Worm (Caenorhabditis elegans) whole organism, L1 larva: ENCODE results near the gene kbp-4.

Source experiments
- C34B4.2 ChIP-seq: sonication (generic microtip); optimal IDR thresholded peaks from 2 replicates; lab custom pipeline; 2017; ENCODE audit warnings: mild to moderate bottlenecking, missing genetic modification characterization, missing compliant biosample characterization
- F16B12.6 ChIP-seq: fragments of 150-350 bp; optimal IDR thresholded peaks from 2 replicates; lab custom pipeline; 2014; ENCODE audit warnings: missing biosample characterization, missing genetic modification characterization
- Y116A8C.19 ChIP-seq: sonication (generic microtip); optimal IDR thresholded peaks from 2 replicates; lab custom pipeline; 2016; ENCODE audit warnings: missing compliant biosample characterization, missing genetic modification characterization, borderline replicate concordance
- aly-2 ChIP-seq: fragments of 150-350 bp; optimal IDR thresholded peaks from 2 replicates; lab custom pipeline; 2014; ENCODE audit warnings: missing biosample characterization, missing genetic modification characterization
- blmp-1 ChIP-seq: fragments of 150-350 bp; optimal IDR thresholded peaks from 2 replicates; lab custom pipeline; 2014; ENCODE audit warnings: missing biosample characterization, missing genetic modification characterization
- ceh-82 ChIP-seq, 3 experiments: fragments of 150-350 bp in 1 of 3; sonication (generic microtip) in 2 of 3; optimal IDR thresholded peaks; 2 replicates each; lab custom pipeline; 2014 to 2017; ENCODE audit warnings: missing biosample characterization in 3 of 3, missing genetic modification characterization in 3 of 3
- dpl-1 ChIP-seq, 3 experiments: fragments of 150-350 bp in 2 of 3; sonication (generic microtip) in 1 of 3; optimal IDR thresholded peaks; 2 replicates each; lab custom pipeline; 2014 to 2017; ENCODE audit warnings: missing biosample characterization in 3 of 3, missing genetic modification characterization in 3 of 3, missing genetic modification reagents in 3 of 3
- dsc-1 ChIP-seq: sonication (generic microtip); optimal IDR thresholded peaks from 2 replicates; lab custom pipeline; 2016; ENCODE audit warnings: mild to moderate bottlenecking, missing genetic modification characterization, missing compliant biosample characterization
- efl-1 ChIP-seq, 4 experiments: fragments of 150-350 bp; optimal IDR thresholded peaks in 3 of 4; peaks in 1 of 4; 1 replicate in 1 of 4; 2 replicates in 3 of 4; lab custom pipeline; 2014; ENCODE audit warnings: missing biosample characterization in 2 of 4, missing genetic modification characterization in 2 of 4, missing genetic modification reagents in 2 of 4
- egl-13 ChIP-seq: sonication (generic microtip); optimal IDR thresholded peaks from 2 replicates; lab custom pipeline; 2016; ENCODE audit warnings: missing genotype, missing genetic modification reagents, missing genetic modification characterization, missing compliant biosample characterization
- elt-2 ChIP-seq: sonication (generic microtip); optimal IDR thresholded peaks from 2 replicates; lab custom pipeline; 2016; ENCODE audit warnings: missing genetic modification characterization, mild to moderate bottlenecking, inconsistent platforms, missing compliant biosample characterization, missing genetic modification reagents
- elt-3 ChIP-seq, 6 experiments: fragments of 150-350 bp in 1 of 6; sonication (generic microtip); optimal IDR thresholded peaks; 2 replicates each; lab custom pipeline; 2017 to 2018; ENCODE audit warnings: missing biosample characterization in 6 of 6, missing genetic modification characterization in 6 of 6, inconsistent platforms in 1 of 6
- grh-1 ChIP-seq: fragments of 200-800 bp; sonication (Bioruptor generic); IDR thresholded peaks from 2 replicates; pipeline ENCODE4 v1.3.6; 2022; ENCODE audit warnings: missing genetic modification reagents, missing genetic modification characterization, missing compliant biosample characterization
- jun-1 ChIP-seq: fragments of 150-350 bp; optimal IDR thresholded peaks from 2 replicates; lab custom pipeline; 2014; ENCODE audit warnings: missing biosample characterization, missing genetic modification reagents, missing genetic modification characterization
- lin-13 ChIP-seq: fragments of 150-350 bp; optimal IDR thresholded peaks from 2 replicates; lab custom pipeline; 2014; ENCODE audit warnings: missing biosample characterization, missing genetic modification reagents, missing genetic modification characterization
- lin-35 ChIP-seq, 2 experiments: fragments of 150-350 bp; optimal IDR thresholded peaks; 2 replicates each; lab custom pipeline; 2014; ENCODE audit warnings: missing biosample characterization in 2 of 2, missing genetic modification characterization in 2 of 2, missing genetic modification reagents in 2 of 2
- lsy-2 ChIP-seq, 2 experiments: fragments of 150-350 bp; optimal IDR thresholded peaks; 2 replicates each; lab custom pipeline; 2014; ENCODE audit warnings: missing biosample characterization in 2 of 2, missing genetic modification characterization in 2 of 2
- mab-9 ChIP-seq: fragments of 200-800 bp; sonication (Bioruptor generic); IDR thresholded peaks from 2 replicates; pipeline ENCODE4 v1.3.6; 2022; ENCODE audit warnings: missing genetic modification reagents, missing genetic modification characterization, missing compliant biosample characterization
- mdl-1 ChIP-seq, 2 experiments: fragments of 150-350 bp; optimal IDR thresholded peaks; 2 replicates each; lab custom pipeline; 2014 to 2017; ENCODE audit warnings: missing biosample characterization in 2 of 2, missing genetic modification characterization in 2 of 2, inconsistent platforms in 1 of 2
- mef-2 ChIP-seq: fragments of 150-350 bp; optimal IDR thresholded peaks from 2 replicates; lab custom pipeline; 2014; ENCODE audit warnings: missing biosample characterization, missing genetic modification characterization
- mep-1 ChIP-seq: fragments of 150-350 bp; optimal IDR thresholded peaks from 2 replicates; lab custom pipeline; 2014; ENCODE audit warnings: missing biosample characterization, missing genetic modification characterization
- nhr-12 ChIP-seq: sonication (generic microtip); optimal IDR thresholded peaks from 2 replicates; lab custom pipeline; 2017; ENCODE audit warnings: missing biosample characterization, missing genetic modification characterization
- nhr-19 ChIP-seq: fragments of 200-800 bp; sonication (Bioruptor generic); conservative IDR thresholded peaks from 2 replicates; pipeline ENCODE4 v1.3.6; 2022; ENCODE audit warnings: missing genetic modification characterization, missing compliant biosample characterization
- nhr-47 ChIP-seq: sonication (generic microtip); optimal IDR thresholded peaks from 2 replicates; lab custom pipeline; 2016; ENCODE audit warnings: mild to moderate bottlenecking, missing genetic modification characterization, moderate library complexity, missing compliant biosample characterization
- nhr-77 ChIP-seq: fragments of 150-350 bp; optimal IDR thresholded peaks from 2 replicates; lab custom pipeline; 2014; ENCODE audit warnings: missing biosample characterization, missing genetic modification characterization
- nhr-85 ChIP-seq: sonication (generic microtip); peaks from one replicate; lab custom pipeline; 2016; ENCODE audit warnings: missing genetic modification characterization, inconsistent platforms, missing compliant biosample characterization
- nhr-90 ChIP-seq: sonication (generic microtip); optimal IDR thresholded peaks from 2 replicates; lab custom pipeline; 2016; ENCODE audit warnings: mild to moderate bottlenecking, missing genetic modification characterization, missing compliant biosample characterization; ENCODE audit not compliant: poor library complexity
- pag-3 ChIP-seq: sonication (generic microtip); optimal IDR thresholded peaks from 2 replicates; lab custom pipeline; 2017; ENCODE audit warnings: missing genetic modification characterization, mild to moderate bottlenecking, missing compliant biosample characterization, antibody characterized with exemption, borderline replicate concordance; ENCODE audit not compliant: insufficient read depth
- rnt-1 ChIP-seq: sonication (generic microtip); optimal IDR thresholded peaks from 2 replicates; lab custom pipeline; 2016; ENCODE audit warnings: mild to moderate bottlenecking, missing genetic modification characterization, moderate library complexity, missing compliant biosample characterization
- snpc-4 ChIP-seq: fragments of 150-350 bp; optimal IDR thresholded peaks from 2 replicates; lab custom pipeline; 2014; ENCODE audit warnings: missing biosample characterization, missing genetic modification characterization
- snu-23 ChIP-seq: sonication (generic microtip); optimal IDR thresholded peaks from 2 replicates; lab custom pipeline; 2016; ENCODE audit warnings: missing genetic modification characterization, missing compliant biosample characterization
- sptf-1 ChIP-seq: fragments of 150-350 bp; optimal IDR thresholded peaks from 2 replicates; lab custom pipeline; 2014; ENCODE audit warnings: missing biosample characterization, missing genetic modification characterization
- unc-130 ChIP-seq: fragments of 150-350 bp; optimal IDR thresholded peaks from 2 replicates; lab custom pipeline; 2017; ENCODE audit warnings: missing biosample characterization, missing genetic modification characterization, inconsistent platforms
- unc-86 ChIP-seq: sonication (generic microtip); optimal IDR thresholded peaks from 2 replicates; lab custom pipeline; 2016; ENCODE audit warnings: missing genetic modification characterization, missing compliant biosample characterization
- vab-15 ChIP-seq: sonication (generic microtip); optimal IDR thresholded peaks from 2 replicates; lab custom pipeline; 2017; ENCODE audit warnings: missing genotype, mild to moderate bottlenecking, missing genetic modification characterization, missing compliant biosample characterization
- xbp-1 ChIP-seq: sonication (generic microtip); optimal IDR thresholded peaks from 2 replicates; lab custom pipeline; 2016; ENCODE audit warnings: missing genetic modification characterization, missing compliant biosample characterization
- zip-4 ChIP-seq: fragments of 200-800 bp; sonication (Bioruptor generic); optimal IDR thresholded peaks from 2 replicates; lab custom pipeline; 2018; ENCODE audit warnings: mild to moderate bottlenecking, missing genetic modification characterization, moderate library complexity, missing compliant biosample characterization
- ztf-11 ChIP-seq, 2 experiments: sonication (generic microtip); optimal IDR thresholded peaks; 2 replicates each; lab custom pipeline; 2016 to 2017; ENCODE audit warnings: missing genetic modification characterization in 2 of 2, missing biosample characterization in 1 of 2, missing compliant biosample characterization in 1 of 2

Gene kbp-4

ce11 chrIII:1102908-1103307, 22.2 kb downstream of the kbp-4 start, which contains the start of gene exc-6:
Gene exc-6, plus strand, starts transcription at chrIII:1103208.
- no peak for TF ChIP-seq mef-2
- no peak for TF ChIP-seq vab-15 (tag; lab: Kevin White, UChicago)
- no peak for TF ChIP-seq nhr-19 (GFP tag; lab: Robert Waterston, UW)
- no peak for TF ChIP-seq unc-130 (tag; lab: Kevin White, UChicago)
- no peak for TF ChIP-seq Y116A8C.19 (tag; lab: Kevin White, UChicago)
- TF ChIP-seq F16B12.6, result no peak
- no peak for TF ChIP-seq C34B4.2
- TF ChIP-seq lin-13 (GFP tag; lab: Kevin White, UChicago), result no peak
- TF ChIP-seq blmp-1 (tag; lab: Kevin White, UChicago), result no peak
- TF ChIP-seq pag-3, result no peak
- no peak for TF ChIP-seq unc-86
- no peak for TF ChIP-seq sptf-1 (tag; lab: Kevin White, UChicago)
- no peak for TF ChIP-seq dsc-1 (tag; lab: Kevin White, UChicago)
- TF ChIP-seq mab-9 (GFP tag; lab: Robert Waterston, UW), result no peak
- TF ChIP-seq nhr-12 (tag; lab: Kevin White, UChicago), result no peak

- peak; percentile 42 for TF ChIP-seq elt-2 (tag; lab: Kevin White, UChicago)
- no peak for TF ChIP-seq nhr-77 (tag; lab: Kevin White, UChicago)
- peak in 1 of 6 experiments; percentile 72 for TF ChIP-seq elt-3 (tag; optimal IDR thresholded peaks at IDR 0.05; lab: Kevin White, UChicago)
- TF ChIP-seq blmp-1 (tag; lab: Kevin White, UChicago), result peak; percentile 22
- no peak for TF ChIP-seq jun-1 (tag; lab: Kevin White, UChicago)
Observed at ce11 chrIII:1115793-1116516, 35.3 kb downstream of the kbp-4 start, which contains the start of the genes F58B6.1 and acsd-1. Gene F58B6.1, minus strand, starts transcription at chrIII:1115925. Gene acsd-1, plus strand, starts transcription at chrIII:1116466.

- no peak for TF ChIP-seq ztf-11 (tag; optimal IDR thresholded peaks at IDR 0.05; lab: Kevin White, UChicago)
- no peak for TF ChIP-seq grh-1 (GFP tag; lab: Robert Waterston, UW)
- no peak for TF ChIP-seq nhr-19 (GFP tag; lab: Robert Waterston, UW)
- no peak for TF ChIP-seq snpc-4 (tag; lab: Kevin White, UChicago)
- peak; percentile 58 for TF ChIP-seq nhr-85 (tag; lab: Kevin White, UChicago)
- peak; percentile 31 for TF ChIP-seq snu-23 (GFP tag; lab: Kevin White, UChicago)
- TF ChIP-seq aly-2 (tag; lab: Kevin White, UChicago), result no peak
- TF ChIP-seq lsy-2 (tag; optimal IDR thresholded peaks at IDR 0.05; lab: Kevin White, UChicago), result peak in 1 of 2 experiments; percentile 49
- peak; percentile 7 for TF ChIP-seq elt-2 (tag; lab: Kevin White, UChicago)
- peak in 1 of 2 experiments; percentile 33 for TF ChIP-seq efl-1 (optimal IDR thresholded peaks at IDR 0.05; lab: Kevin White, UChicago)
- TF ChIP-seq efl-1 (GFP tag; optimal IDR thresholded peaks at IDR 0.05 in 1 of 2; lab: Kevin White, UChicago), result peak in 1 of 2 experiments; percentile 90
- peak in 1 of 2 experiments; percentile 16 for TF ChIP-seq mdl-1 (tag; optimal IDR thresholded peaks at IDR 0.05; lab: Kevin White, UChicago)
- TF ChIP-seq zip-4 (GFP tag; lab: Kevin White, UChicago), result no peak
- TF ChIP-seq nhr-47, result peak; percentile 25
- no peak for TF ChIP-seq xbp-1 (tag; lab: Kevin White, UChicago)
- TF ChIP-seq vab-15 (tag; lab: Kevin White, UChicago), result no peak
- TF ChIP-seq mep-1 (tag; lab: Kevin White, UChicago), result peak; percentile 50
- TF ChIP-seq egl-13 (tag; lab: Kevin White, UChicago), result no peak
- TF ChIP-seq nhr-90 (tag; lab: Kevin White, UChicago), result peak; percentile 37
- peak in 1 of 3 experiments; percentile 15 for TF ChIP-seq ceh-82 (tag; optimal IDR thresholded peaks at IDR 0.05; lab: Kevin White, UChicago)
- peak in 1 of 2 experiments; percentile 46 for TF ChIP-seq lin-35 (GFP tag; optimal IDR thresholded peaks at IDR 0.05; lab: Kevin White, UChicago)
- peak in 1 of 3 experiments; percentile 9 for TF ChIP-seq dpl-1 (GFP tag; optimal IDR thresholded peaks at IDR 0.05; lab: Kevin White, UChicago)
- TF ChIP-seq rnt-1 (tag; lab: Kevin White, UChicago), result peak; percentile 14
- no peak for TF ChIP-seq Y116A8C.19 (tag; lab: Kevin White, UChicago)
Observed at ce11 chrIII:1122239-1122638, 41.5 kb downstream of the kbp-4 start.
